Fruit fly (Drosophila melanogaster) whole organism, adult: Measurements from ENCODE around the gene CG42525.

Source experiments
- CG11617 ChIP-seq: fragments of 200-800 bp; sonication (Bioruptor generic); optimal IDR thresholded peaks from 2 replicates; lab custom pipeline; 2017; ENCODE audit warnings: mild to moderate bottlenecking, missing biosample characterization, missing genetic modification reagents, missing genetic modification characterization
- CG12768 ChIP-seq: fragments of 200-800 bp; sonication (Bioruptor generic); optimal IDR thresholded peaks from 2 replicates; lab custom pipeline; 2017; ENCODE audit warnings: missing biosample characterization, missing genetic modification characterization, mild to moderate bottlenecking, moderate library complexity, missing genetic modification reagents
- Clk ChIP-seq: fragments of 200-800 bp; sonication (Bioruptor generic); optimal IDR thresholded peaks from 2 replicates; lab custom pipeline; 2017; ENCODE audit warnings: missing biosample characterization, missing genetic modification characterization
- Hr96 ChIP-seq: fragments of 200-800 bp; sonication (Bioruptor generic); optimal IDR thresholded peaks from 2 replicates; lab custom pipeline; 2016; ENCODE audit warnings: missing biosample characterization, missing genetic modification characterization
- Mnt ChIP-seq: fragments of 200-800 bp; sonication (Bioruptor generic); optimal IDR thresholded peaks from 2 replicates; lab custom pipeline; 2016; ENCODE audit warnings: missing biosample characterization, mild to moderate bottlenecking, missing genetic modification characterization
- kay ChIP-seq: fragments of 200-800 bp; sonication (Bioruptor generic); peaks from one replicate; lab custom pipeline; 2016; ENCODE audit warnings: missing biosample characterization, missing genetic modification characterization, borderline replicate concordance
- ovo ChIP-seq: fragments of 200-800 bp; sonication (Bioruptor generic); optimal IDR thresholded peaks from 2 replicates; lab custom pipeline; 2016; ENCODE audit warnings: missing biosample characterization, missing genetic modification characterization
- tj ChIP-seq: fragments of 200-800 bp; sonication (Bioruptor generic); optimal IDR thresholded peaks from 3 replicates; lab custom pipeline; 2017; ENCODE audit warnings: missing biosample characterization, mild to moderate bottlenecking, missing genetic modification characterization, moderate library complexity
- toe ChIP-seq: fragments of 200-800 bp; sonication (Bioruptor generic); optimal IDR thresholded peaks from 2 replicates; lab custom pipeline; 2016; ENCODE audit warnings: missing biosample characterization, missing genetic modification characterization

DNA sequence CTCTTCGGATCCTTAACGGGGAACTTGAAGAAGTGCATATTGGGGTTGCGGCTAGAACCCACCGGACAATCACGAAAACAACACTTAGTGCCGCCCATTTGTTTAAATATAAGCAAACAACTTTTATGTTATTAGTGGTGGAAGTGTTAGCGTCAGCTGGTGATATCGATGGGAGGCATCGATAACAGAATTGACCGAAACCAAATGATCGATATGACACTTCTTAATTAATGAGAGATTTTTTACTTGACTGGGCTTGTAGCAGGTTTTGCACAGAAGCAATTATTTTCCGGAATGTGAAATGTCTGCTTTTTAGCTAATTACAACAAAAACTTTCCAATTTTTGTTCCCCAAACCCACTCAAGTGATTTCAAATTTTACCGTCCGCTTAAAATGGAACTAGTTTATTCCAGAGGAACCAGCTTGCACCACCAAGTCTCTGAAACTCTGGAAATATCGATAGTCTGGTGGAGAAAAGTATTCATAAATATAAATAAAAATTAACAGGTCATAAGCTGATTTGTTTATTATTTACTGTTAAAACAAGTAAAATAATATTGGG, 2.9 kb upstream of the CG42525 start, which contains the start of gene CG14965:
- TF ChIP-seq Clk (GFP tag; lab: Kevin White, UChicago) (no peak), CG12768 (GFP tag; lab: Kevin White, UChicago) (no peak), toe (GFP tag; lab: Kevin White, UChicago) (no peak), kay (GFP tag; lab: Kevin White, UChicago) (no peak), Mnt (no peak), CG11617 (GFP tag; lab: Kevin White, UChicago) (no peak), Hr96 (GFP tag; lab: Kevin White, UChicago) (no peak), tj (GFP tag; lab: Kevin White, UChicago) (no peak), ovo (GFP tag; lab: Kevin White, UChicago) (no peak)
